Fruit fly (Drosophila melanogaster) whole organism, pupa: ENCODE results near the gene sau.

Experiments
- CG10348 ChIP-seq: fragments of 200-800 bp; sonication (Bioruptor generic); IDR thresholded peaks from 2 replicates; pipeline ENCODE4 v1.3.6; 2022; ENCODE audit warnings: missing biosample characterization, missing genetic modification characterization
- CG12605 ChIP-seq: fragments of 200-800 bp; sonication (Bioruptor generic); IDR thresholded peaks from 2 replicates; pipeline ENCODE4 v1.3.6; 2022; ENCODE audit warnings: missing biosample characterization, missing genetic modification characterization
- CG13204 ChIP-seq: fragments of 200-800 bp; sonication (Bioruptor generic); optimal IDR thresholded peaks from 2 replicates; lab custom pipeline; 2018; ENCODE audit warnings: missing biosample characterization, mild to moderate bottlenecking, missing genetic modification characterization, moderate library complexity
- CG14655 ChIP-seq: fragments of 200-800 bp; sonication (Bioruptor generic); optimal IDR thresholded peaks from 3 replicates; lab custom pipeline; 2017; ENCODE audit warnings: mild to moderate bottlenecking, missing biosample characterization, missing genetic modification reagents, missing genetic modification characterization
- CG15710 ChIP-seq: fragments of 200-800 bp; sonication (Bioruptor generic); optimal IDR thresholded peaks from 2 replicates; lab custom pipeline; 2018; ENCODE audit warnings: missing biosample characterization, mild to moderate bottlenecking, missing genetic modification characterization, moderate library complexity
- CG17806 ChIP-seq: fragments of 200-800 bp; sonication (Bioruptor generic); optimal IDR thresholded peaks from 2 replicates; lab custom pipeline; 2018; ENCODE audit warnings: missing biosample characterization, mild to moderate bottlenecking, missing genetic modification characterization, moderate library complexity
- CG32121 ChIP-seq: fragments of 200-800 bp; sonication (Bioruptor generic); IDR thresholded peaks from 2 replicates; pipeline ENCODE4 v1.3.6; 2022; ENCODE audit warnings: missing biosample characterization, missing genetic modification characterization
- CG34367 ChIP-seq: fragments of 200-800 bp; sonication (Bioruptor generic); optimal IDR thresholded peaks from 2 replicates; lab custom pipeline; 2018; ENCODE audit warnings: missing biosample characterization, mild to moderate bottlenecking, missing genetic modification characterization
- CG4496 ChIP-seq: fragments of 200-800 bp; sonication (Bioruptor generic); IDR thresholded peaks from 3 replicates; pipeline ENCODE4 v1.3.6; 2022; ENCODE audit warnings: missing biosample characterization, missing genetic modification characterization
- CG8159 ChIP-seq: fragments of 200-800 bp; sonication (Bioruptor generic); optimal IDR thresholded peaks from 3 replicates; lab custom pipeline; 2018; ENCODE audit warnings: missing biosample characterization, mild to moderate bottlenecking, missing genetic modification characterization, moderate library complexity
- CG8301 ChIP-seq: fragments of 200-800 bp; sonication (Bioruptor generic); optimal IDR thresholded peaks from 2 replicates; lab custom pipeline; 2018; ENCODE audit warnings: missing biosample characterization, mild to moderate bottlenecking, missing genetic modification characterization
- CG9948 ChIP-seq: fragments of 200-800 bp; sonication (Bioruptor generic); optimal IDR thresholded peaks from 2 replicates; lab custom pipeline; 2018; ENCODE audit warnings: missing biosample characterization, mild to moderate bottlenecking, missing genetic modification characterization, moderate library complexity
- D1 ChIP-seq: fragments of 200-800 bp; sonication (Bioruptor generic); optimal IDR thresholded peaks from 2 replicates; lab custom pipeline; 2018; ENCODE audit warnings: missing biosample characterization, mild to moderate bottlenecking, missing genetic modification characterization, moderate library complexity
- EcR ChIP-seq: fragments of 200-800 bp; sonication (Bioruptor generic); optimal IDR thresholded peaks from 3 replicates; lab custom pipeline; 2019; ENCODE audit warnings: missing biosample characterization, missing genetic modification characterization, mild to moderate bottlenecking, moderate library complexity, missing genetic modification reagents
- Ets98B ChIP-seq: fragments of 200-800 bp; sonication (Bioruptor generic); IDR thresholded peaks from 2 replicates; pipeline ENCODE4 v1.3.6; 2022; ENCODE audit warnings: missing biosample characterization, missing genetic modification characterization
- Pif1A ChIP-seq: fragments of 200-800 bp; sonication (Bioruptor generic); optimal IDR thresholded peaks from 3 replicates; lab custom pipeline; 2016; ENCODE audit warnings: missing biosample characterization, missing genetic modification characterization
- Pif1B ChIP-seq: fragments of 200-800 bp; sonication (Bioruptor generic); optimal IDR thresholded peaks from 3 replicates; lab custom pipeline; 2016; ENCODE audit warnings: missing biosample characterization, missing genetic modification characterization
- Snoo ChIP-seq: fragments of 200-800 bp; sonication (Bioruptor generic); optimal IDR thresholded peaks from 3 replicates; lab custom pipeline; 2017; ENCODE audit warnings: missing biosample characterization, mild to moderate bottlenecking, missing genetic modification characterization, inconsistent platforms
- fd96Ca ChIP-seq: fragments of 200-800 bp; sonication (Bioruptor generic); IDR thresholded peaks from 3 replicates; pipeline ENCODE4 v1.3.6; 2022; ENCODE audit warnings: missing biosample characterization, missing genetic modification characterization
- gl ChIP-seq: fragments of 200-800 bp; sonication (Bioruptor generic); optimal IDR thresholded peaks from 2 replicates; lab custom pipeline; 2018; ENCODE audit warnings: missing biosample characterization, mild to moderate bottlenecking, missing genetic modification characterization
- rn ChIP-seq: fragments of 200-800 bp; sonication (Bioruptor generic); IDR thresholded peaks from 2 replicates; pipeline ENCODE4 v1.3.6; 2022; ENCODE audit warnings: missing biosample characterization, missing genetic modification characterization

sau gene

DNA sequence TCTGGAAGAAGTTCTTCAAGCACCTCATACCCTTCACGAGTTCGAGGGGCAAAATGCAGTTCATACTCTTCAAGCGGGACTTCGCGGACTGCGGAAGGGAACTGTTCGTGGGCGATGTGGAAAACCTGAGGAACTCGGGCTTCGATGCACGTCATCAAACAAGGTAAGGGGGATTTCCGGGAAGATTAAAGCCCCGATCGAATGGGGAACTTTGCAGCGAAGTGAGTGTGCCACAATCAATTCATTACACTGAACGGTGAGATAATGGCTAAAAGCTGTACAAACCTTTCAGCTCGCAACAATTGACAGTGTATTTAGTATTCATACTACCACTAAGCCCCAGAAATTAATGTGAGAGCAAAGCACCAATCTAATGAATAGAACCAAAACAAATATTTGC lies 16.6 kb downstream of the sau start:
- TF ChIP-seq CG15710 (tag; lab: Kevin White, UChicago) (no peak), Pif1A (GFP tag; lab: Kevin White, UChicago) (no peak)

DNA sequence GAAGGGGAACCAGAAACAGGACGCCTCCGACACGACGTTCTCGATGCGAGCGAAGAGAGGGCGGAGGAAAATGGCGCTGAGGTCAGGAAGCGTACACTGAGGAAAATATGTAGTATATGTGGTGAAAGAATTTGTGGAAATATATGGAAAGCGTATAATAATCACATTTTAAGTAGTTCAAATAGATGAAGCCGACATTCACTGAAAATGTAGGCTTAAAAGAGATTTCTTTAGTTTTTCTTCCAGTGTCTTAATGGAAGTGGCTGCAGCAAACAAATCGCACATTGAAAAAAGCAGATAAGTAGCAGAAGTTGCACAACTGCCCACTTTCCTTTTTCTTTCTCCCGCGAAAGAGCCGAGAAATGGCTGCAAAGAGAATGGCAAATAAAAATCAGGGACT lies 23.4 kb downstream of the sau start:
- TF ChIP-seq Pif1B (no peak), CG8159 (tag; lab: Kevin White, UChicago) (peak; percentile 36), fd96Ca (GFP tag; lab: Robert Waterston, UW) (0 out of 3 replicates have a peak, but pooled peaks have one; percentile 25)
- TF ChIP-seq, all 21 proteins: peak for 2

- no peak for TF ChIP-seq Ets98B
- TF ChIP-seq CG12605 (GFP tag; lab: Robert Waterston, UW): no peak
- TF ChIP-seq CG4496 (GFP tag; lab: Robert Waterston, UW): no peak
- TF ChIP-seq CG9948 (tag; lab: Kevin White, UChicago): no peak
- TF ChIP-seq EcR: no peak
- no peak for TF ChIP-seq CG32121 (GFP tag; lab: Robert Waterston, UW)
These were observed 25.0 kb downstream of the sau start, which contains the start of gene Ser12 for dm6 chr2L:2251175-2251574. Gene Ser12, minus strand, starts transcription at chr2L:2251275.

DNA sequence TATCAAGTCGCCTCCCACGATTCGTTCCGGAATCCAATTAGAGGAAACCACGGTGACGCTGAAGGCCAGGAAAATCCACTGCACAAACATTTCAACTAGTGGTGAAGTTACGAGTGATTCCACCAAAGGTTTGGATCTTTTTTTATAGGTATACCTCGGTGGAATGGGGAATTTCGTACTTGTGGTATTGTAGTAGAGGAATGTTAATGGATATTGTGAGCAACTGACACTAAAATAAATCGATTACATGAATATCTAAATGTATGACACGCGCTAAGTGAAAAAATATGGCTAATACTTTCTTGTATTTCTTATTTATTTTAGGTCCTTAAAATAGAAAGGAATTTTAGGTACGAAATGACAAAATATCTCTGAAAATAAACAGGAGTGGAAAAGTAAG lies 26.1 kb downstream of the sau start, which contains the start of gene CG17239:
Gene CG17239, minus strand, starts transcription at position 101 of the 400 bp plus-strand sequence.
- no peak for TF ChIP-seq Ets98B
- no peak for TF ChIP-seq CG12605 (GFP tag; lab: Robert Waterston, UW)
- TF ChIP-seq Snoo (tag; lab: Kevin White, UChicago): no peak
- TF ChIP-seq CG10348 (GFP tag; lab: Robert Waterston, UW): no peak
- TF ChIP-seq CG4496 (GFP tag; lab: Robert Waterston, UW): no peak
- no peak for TF ChIP-seq CG15710 (tag; lab: Kevin White, UChicago)
- no peak for TF ChIP-seq CG8301 (tag; lab: Kevin White, UChicago)
- TF ChIP-seq CG34367 (tag; lab: Kevin White, UChicago): no peak
- TF ChIP-seq rn: no peak
- TF ChIP-seq fd96Ca (GFP tag; lab: Robert Waterston, UW): no peak

DNA sequence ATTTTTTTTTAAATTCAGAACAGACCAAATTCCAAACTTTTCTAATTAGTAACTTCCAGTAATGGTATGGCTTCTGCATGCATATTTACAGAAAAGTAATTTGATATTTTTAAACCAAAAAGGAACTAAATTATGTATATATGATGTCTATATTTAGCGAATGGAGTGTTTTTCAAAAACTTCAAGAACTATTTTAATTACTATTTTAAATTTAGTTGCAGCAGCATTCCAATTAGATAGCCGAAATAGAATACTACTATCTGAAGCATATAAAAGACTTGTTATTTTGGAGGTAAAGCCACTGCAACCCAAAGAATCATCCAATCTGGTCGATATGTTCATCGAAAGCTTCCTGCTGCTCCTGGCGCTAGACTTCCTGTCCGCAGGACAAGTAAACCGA lies 26.6 kb downstream of the sau start, which contains the start of gene CG17234:
Gene CG17234, plus strand, starts transcription at position 301 of the 400 bp plus-strand sequence.
- TF ChIP-seq CG8159 (tag; lab: Kevin White, UChicago) (no peak), gl (no peak), CG15710 (tag; lab: Kevin White, UChicago) (no peak), CG9948 (tag; lab: Kevin White, UChicago) (no peak), CG12605 (GFP tag; lab: Robert Waterston, UW) (no peak), rn (no peak), Ets98B (no peak), CG32121 (GFP tag; lab: Robert Waterston, UW) (no peak), EcR (no peak), Pif1A (GFP tag; lab: Kevin White, UChicago) (no peak), CG34367 (tag; lab: Kevin White, UChicago) (no peak), CG8301 (tag; lab: Kevin White, UChicago) (no peak), CG13204 (GFP tag; lab: Kevin White, UChicago) (no peak), Snoo (tag; lab: Kevin White, UChicago) (no peak), fd96Ca (GFP tag; lab: Robert Waterston, UW) (no peak), D1 (tag; lab: Kevin White, UChicago) (no peak), CG17806 (tag; lab: Kevin White, UChicago) (no peak), CG10348 (GFP tag; lab: Robert Waterston, UW) (no peak), CG4496 (GFP tag; lab: Robert Waterston, UW) (no peak), CG14655 (GFP tag; lab: Kevin White, UChicago) (no peak)

DNA sequence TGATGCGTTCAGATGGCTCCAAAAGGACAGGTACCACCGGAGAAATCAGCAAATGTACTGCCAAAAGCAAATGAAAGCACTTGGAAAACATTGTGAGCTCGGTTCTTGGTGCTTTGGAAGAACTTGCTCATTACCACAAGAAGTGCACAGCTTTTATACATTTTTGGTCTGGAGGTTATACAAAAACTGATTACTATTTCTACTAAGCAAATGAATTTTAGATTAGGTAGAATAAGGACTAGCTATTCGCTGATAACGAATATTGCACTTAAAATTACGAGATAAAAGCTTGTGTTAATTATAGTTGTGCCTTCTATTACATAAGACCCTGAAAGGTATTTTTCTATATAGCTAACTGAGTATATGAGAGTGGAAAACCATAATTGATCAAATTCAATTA lies 28.8 kb downstream of the sau start, which contains the start of gene Send1:
Gene Send1, minus strand, starts transcription at position 101 of the 400 bp plus-strand sequence.
- no peak for TF ChIP-seq CG4496 (GFP tag; lab: Robert Waterston, UW)
- no peak for TF ChIP-seq CG32121 (GFP tag; lab: Robert Waterston, UW)
- no peak for TF ChIP-seq CG17806 (tag; lab: Kevin White, UChicago)
- no peak for TF ChIP-seq EcR
- no peak for TF ChIP-seq CG8159 (tag; lab: Kevin White, UChicago)
- TF ChIP-seq Pif1A (GFP tag; lab: Kevin White, UChicago): no peak
- TF ChIP-seq CG14655 (GFP tag; lab: Kevin White, UChicago): no peak
- TF ChIP-seq CG34367 (tag; lab: Kevin White, UChicago): no peak
- TF ChIP-seq CG10348 (GFP tag; lab: Robert Waterston, UW): no peak
- TF ChIP-seq D1 (tag; lab: Kevin White, UChicago): no peak
- TF ChIP-seq CG8301 (tag; lab: Kevin White, UChicago): no peak
- TF ChIP-seq fd96Ca (GFP tag; lab: Robert Waterston, UW): no peak
- TF ChIP-seq Snoo (tag; lab: Kevin White, UChicago): no peak
- no peak for TF ChIP-seq gl
- no peak for TF ChIP-seq CG13204 (GFP tag; lab: Kevin White, UChicago)
- TF ChIP-seq CG9948 (tag; lab: Kevin White, UChicago): no peak
- no peak for TF ChIP-seq CG12605 (GFP tag; lab: Robert Waterston, UW)
- no peak for TF ChIP-seq Pif1B
- no peak for TF ChIP-seq rn
- TF ChIP-seq Ets98B: no peak

DNA sequence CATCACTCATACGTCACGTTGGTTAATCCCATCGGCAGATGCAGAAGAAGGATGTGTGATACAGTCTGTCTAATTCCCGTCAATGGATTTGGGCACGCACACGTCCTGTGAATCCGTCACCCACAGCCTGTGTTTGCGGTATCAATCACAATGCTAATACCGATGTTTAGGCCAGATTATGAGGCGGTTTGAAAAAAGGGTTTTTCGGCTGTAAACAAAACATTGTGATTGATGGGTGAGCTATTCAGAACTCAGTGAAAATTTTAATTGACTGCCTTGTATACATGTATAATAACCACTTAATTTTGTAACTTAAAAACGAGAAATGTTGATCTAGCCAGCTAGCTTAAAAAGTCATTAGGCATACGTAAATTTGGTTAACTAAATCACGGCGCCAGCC lies 37.0 kb downstream of the sau start, which contains the start of gene CG4270:
Gene CG4270, plus strand, starts transcription at position 301 of the 400 bp plus-strand sequence.
- TF ChIP-seq CG10348 (GFP tag; lab: Robert Waterston, UW) (no peak), CG15710 (tag; lab: Kevin White, UChicago) (no peak), CG12605 (GFP tag; lab: Robert Waterston, UW) (no peak), CG8301 (tag; lab: Kevin White, UChicago) (no peak), Ets98B (no peak), CG34367 (tag; lab: Kevin White, UChicago) (no peak), Snoo (tag; lab: Kevin White, UChicago) (no peak), CG17806 (tag; lab: Kevin White, UChicago) (no peak)
